Worm (Caenorhabditis elegans): Measurements from ENCODE around the gene ZC239.17.
"Not testable (repeated sequence)": the region's sequence is repeated elsewhere in the genome, so short reads cannot be mapped to it uniquely, and the experiment has no call there.

ZC239.17 gene

ce11 chrII:3220723-3221122 is 5.0 kb downstream of the ZC239.17 start, which contains the start of gene ZC239.22:
Gene ZC239.22 (minus strand): TSS chrII:3220823.
- TF ChIP-seq K02D7.2 (tag; optimal IDR thresholded peaks at IDR 0.05) (no peak), ceh-18 (tag; optimal IDR thresholded peaks at IDR 0.05) (no peak), pha-4 (tag; optimal IDR thresholded peaks at IDR 0.05) (no peak), eyg-1 (tag; optimal IDR thresholded peaks at IDR 0.05) (no peak), F13H6.1 (tag; optimal IDR thresholded peaks at IDR 0.05) (no peak), ceh-45 (GFP tag; IDR thresholded peaks at IDR 0.05) (no peak), lim-6 (tag; optimal IDR thresholded peaks at IDR 0.05) (no peak), ceh-2 (tag; optimal IDR thresholded peaks at IDR 0.05) (no peak), C38D4.7 (GFP tag; optimal IDR thresholded peaks at IDR 0.05) (no peak), unc-86 (tag; optimal IDR thresholded peaks at IDR 0.05) (no peak), che-1 (tag; optimal IDR thresholded peaks at IDR 0.05) (no peak), unc-42 (tag; optimal IDR thresholded peaks at IDR 0.05) (no peak), ceh-34 (tag; optimal IDR thresholded peaks at IDR 0.05) (no peak), T23F11.4 (GFP tag; optimal IDR thresholded peaks at IDR 0.05) (no peak), tbx-7 (tag; optimal IDR thresholded peaks at IDR 0.05) (no peak), npax-4 (tag; optimal IDR thresholded peaks at IDR 0.05) (no peak), rnt-1 (tag; optimal IDR thresholded peaks at IDR 0.05) (no peak), fkh-10 (GFP tag; optimal IDR thresholded peaks at IDR 0.05) (no peak), mec-3 (tag; optimal IDR thresholded peaks at IDR 0.05; ENCODE audit: borderline replicate concordance) (no peak), pha-2 (tag; optimal IDR thresholded peaks at IDR 0.05) (no peak)

- not testable (repeated sequence) for TF ChIP-seq unc-3 (GFP tag; conservative IDR thresholded peaks at IDR 0.05); unc-3 (tag; optimal IDR thresholded peaks at IDR 0.05); npax-4 (tag; optimal IDR thresholded peaks at IDR 0.05); elt-2 (tag; optimal IDR thresholded peaks at IDR 0.05)
These were observed 9.9 kb downstream of the ZC239.17 start, which contains the start of gene ZC239.3 for ce11 chrII:3215762-3216161. Gene ZC239.3 (plus strand): TSS chrII:3216062.

ce11 chrII:3213898-3214297 is 11.8 kb downstream of the ZC239.17 start, which contains the start of gene ZC239.4:
Gene ZC239.4 (plus strand): TSS chrII:3214198.
- TF ChIP-seq sox-2 (GFP tag; IDR thresholded peaks at IDR 0.05), result no peak
- no peak for TF ChIP-seq Y22D7AL.16 (tag; optimal IDR thresholded peaks at IDR 0.05)
- TF ChIP-seq ama-1 (optimal IDR thresholded peaks at IDR 0.05), result no peak
- TF ChIP-seq ahr-1 (tag; optimal IDR thresholded peaks at IDR 0.05), result no peak
- no peak for TF ChIP-seq dve-1 (tag; optimal IDR thresholded peaks at IDR 0.05)
- no peak for TF ChIP-seq elt-4 (tag; optimal IDR thresholded peaks at IDR 0.05)
- TF ChIP-seq elt-2 (tag; optimal IDR thresholded peaks at IDR 0.05), result no peak
- no peak for TF ChIP-seq hlh-15 (tag; optimal IDR thresholded peaks at IDR 0.05)
- TF ChIP-seq C08G9.2 (tag; optimal IDR thresholded peaks at IDR 0.05), result no peak
- no peak for TF ChIP-seq ceh-2 (tag; optimal IDR thresholded peaks at IDR 0.05)
- no peak for TF ChIP-seq lim-6 (tag; optimal IDR thresholded peaks at IDR 0.05)
- TF ChIP-seq pqm-1 (tag; optimal IDR thresholded peaks at IDR 0.05), result no peak
- TF ChIP-seq pag-3 (tag; optimal IDR thresholded peaks at IDR 0.05; ENCODE audit: borderline replicate concordance), result no peak

- no peak for TF ChIP-seq C08G9.2 (tag; optimal IDR thresholded peaks at IDR 0.05)
- TF ChIP-seq ceh-14 (tag; optimal IDR thresholded peaks at IDR 0.05), result no peak
- TF ChIP-seq nhr-232 (tag; optimal IDR thresholded peaks at IDR 0.05), result no peak
- TF ChIP-seq pha-4 (tag; optimal IDR thresholded peaks at IDR 0.05), result no peak
- TF ChIP-seq unc-55 (GFP tag; optimal IDR thresholded peaks at IDR 0.05), result no peak
- TF ChIP-seq elt-2 (tag; optimal IDR thresholded peaks at IDR 0.05), result no peak
- no peak for TF ChIP-seq ztf-16 (tag; optimal IDR thresholded peaks at IDR 0.05)
- TF ChIP-seq sox-2 (GFP tag; IDR thresholded peaks at IDR 0.05), result no peak
- TF ChIP-seq ceh-48 (tag; optimal IDR thresholded peaks at IDR 0.05), result no peak
- TF ChIP-seq ceh-31 (tag; optimal IDR thresholded peaks at IDR 0.05), result no peak
- no peak for TF ChIP-seq nfya-1 (tag; optimal IDR thresholded peaks at IDR 0.05)
These were observed 15.3 kb downstream of the ZC239.17 start, which contains the start of gene ZC239.5 for ce11 chrII:3210365-3210764. Gene ZC239.5 (plus strand): TSS chrII:3210665.
